Fruit fly (Drosophila melanogaster) whole organism, embryonic: ENCODE results near the gene CG31161.

Experiments used
- CG10209 ChIP-seq: fragments of 200-800 bp; sonication (Bioruptor generic); optimal IDR thresholded peaks from 3 replicates; lab custom pipeline; 2017; ENCODE audit warnings: missing biosample characterization, mild to moderate bottlenecking, missing genetic modification characterization, missing genetic modification reagents
- CG10959 ChIP-seq: fragments of 200-800 bp; sonication (Bioruptor generic); IDR thresholded peaks from 2 replicates; pipeline ENCODE4 v1.3.6; 2022; ENCODE audit warnings: missing biosample characterization, missing genetic modification characterization
- CG12299 ChIP-seq: fragments of 200-800 bp; sonication (Bioruptor generic); optimal IDR thresholded peaks from 2 replicates; lab custom pipeline; 2018; ENCODE audit warnings: missing biosample characterization, mild to moderate bottlenecking, missing genetic modification characterization
- CG12391 ChIP-seq: fragments of 200-800 bp; sonication (Bioruptor generic); optimal IDR thresholded peaks from 3 replicates; lab custom pipeline; 2018; ENCODE audit warnings: missing biosample characterization, mild to moderate bottlenecking, missing genetic modification characterization, moderate library complexity
- CG13296 ChIP-seq: fragments of 200-800 bp; sonication (Bioruptor generic); optimal IDR thresholded peaks from 3 replicates; lab custom pipeline; 2018; ENCODE audit warnings: missing biosample characterization, mild to moderate bottlenecking, missing genetic modification characterization
- CG1647 ChIP-seq: fragments of 200-800 bp; sonication (Bioruptor generic); optimal IDR thresholded peaks from 3 replicates; lab custom pipeline; 2016; ENCODE audit warnings: missing biosample characterization, missing genetic modification characterization
- CG17912 ChIP-seq: fragments of 200-800 bp; sonication (Bioruptor generic); optimal IDR thresholded peaks from 2 replicates; lab custom pipeline; 2018; ENCODE audit warnings: missing biosample characterization, mild to moderate bottlenecking, missing genetic modification characterization
- CG18262 ChIP-seq: fragments of 200-800 bp; optimal IDR thresholded peaks from 3 replicates; lab custom pipeline; 2019; ENCODE audit warnings: missing biosample characterization, mild to moderate bottlenecking, missing genetic modification characterization, moderate library complexity
- CG2120 ChIP-seq: fragments of 200-800 bp; sonication (Bioruptor generic); optimal IDR thresholded peaks from 3 replicates; lab custom pipeline; 2016; ENCODE audit warnings: missing biosample characterization, missing genetic modification characterization
- CG2202 ChIP-seq: fragments of 200-800 bp; sonication (Bioruptor generic); optimal IDR thresholded peaks from 2 replicates; lab custom pipeline; 2018; ENCODE audit warnings: missing biosample characterization, mild to moderate bottlenecking, missing genetic modification characterization
- CG30020 ChIP-seq: fragments of 200-800 bp; optimal IDR thresholded peaks from 2 replicates; lab custom pipeline; 2019; ENCODE audit warnings: missing biosample characterization, mild to moderate bottlenecking, missing genetic modification characterization, moderate library complexity
- CG31224 ChIP-seq: fragments of 200-800 bp; sonication (Bioruptor generic); IDR thresholded peaks from 2 replicates; pipeline ENCODE4 v1.3.6; 2022; ENCODE audit warnings: missing biosample characterization, missing genetic modification characterization
- CG31441 ChIP-seq: fragments of 200-800 bp; sonication (Bioruptor generic); IDR thresholded peaks from 2 replicates; pipeline ENCODE4 v1.3.6; 2022; ENCODE audit warnings: missing biosample characterization, missing genetic modification characterization
- CG32772 ChIP-seq: fragments of 200-800 bp; sonication (Bioruptor generic); IDR thresholded peaks from 2 replicates; pipeline ENCODE4 v1.3.6; 2022; ENCODE audit warnings: missing biosample characterization, missing genetic modification characterization
- CG34224 ChIP-seq: fragments of 200-800 bp; sonication (Bioruptor generic); IDR thresholded peaks from 3 replicates; pipeline ENCODE4 v1.3.6; 2022; ENCODE audit warnings: missing biosample characterization, missing genetic modification characterization; ENCODE audit not compliant: partially characterized antibody
- CG34422 ChIP-seq: fragments of 200-800 bp; sonication (Bioruptor generic); IDR thresholded peaks from 3 replicates; pipeline ENCODE4 v1.3.6; 2022; ENCODE audit warnings: missing biosample characterization, missing genetic modification characterization
- CG3838 ChIP-seq: fragments of 200-800 bp; sonication (Bioruptor generic); optimal IDR thresholded peaks from 3 replicates; lab custom pipeline; 2016; ENCODE audit warnings: missing biosample characterization, missing genetic modification characterization
- CG42726 ChIP-seq: fragments of 200-800 bp; sonication (Bioruptor generic); IDR thresholded peaks from 2 replicates; pipeline ENCODE4 v1.3.6; 2022; ENCODE audit warnings: missing biosample characterization, missing genetic modification characterization; ENCODE audit not compliant: partially characterized antibody
- CG6689 ChIP-seq: fragments of 200-800 bp; sonication (Bioruptor generic); IDR thresholded peaks from 2 replicates; pipeline ENCODE4 v1.3.6; 2022; ENCODE audit warnings: missing biosample characterization, missing genetic modification characterization
- CTCF ChIP-seq: fragments of 200-800 bp; sonication (Bioruptor generic); optimal IDR thresholded peaks from 2 replicates; lab custom pipeline; 2017; ENCODE audit warnings: missing biosample characterization, mild to moderate bottlenecking, missing genetic modification characterization, moderate library complexity
- Ets97D ChIP-seq: fragments of 200-800 bp; sonication (Bioruptor generic); optimal IDR thresholded peaks from 3 replicates; lab custom pipeline; 2016; ENCODE audit warnings: missing biosample characterization, missing genetic modification characterization
- Fer1 ChIP-seq: fragments of 200-800 bp; sonication (Bioruptor generic); optimal IDR thresholded peaks from 2 replicates; lab custom pipeline; 2017; ENCODE audit warnings: missing biosample characterization, mild to moderate bottlenecking, missing genetic modification characterization
- GATAe ChIP-seq: fragments of 200-800 bp; sonication (Bioruptor generic); conservative IDR thresholded peaks from 2 replicates; pipeline ENCODE4 v1.3.6; 2022; ENCODE audit warnings: missing biosample characterization, missing genetic modification characterization
- Gsc ChIP-seq: fragments of 200-800 bp; sonication (Bioruptor generic); IDR thresholded peaks from 2 replicates; pipeline ENCODE4 v1.3.6; 2022; ENCODE audit warnings: missing biosample characterization, missing genetic modification characterization
- HLH3B ChIP-seq: fragments of 200-800 bp; sonication (Bioruptor generic); IDR thresholded peaks from 2 replicates; pipeline ENCODE4 v1.3.6; 2022; ENCODE audit warnings: missing biosample characterization, missing genetic modification characterization
- HmgZ ChIP-seq: fragments of 200-800 bp; sonication (Bioruptor generic); optimal IDR thresholded peaks from 2 replicates; lab custom pipeline; 2018; ENCODE audit warnings: missing biosample characterization, mild to moderate bottlenecking, missing genetic modification characterization
- Hmr ChIP-seq: fragments of 200-800 bp; sonication (Bioruptor generic); optimal IDR thresholded peaks from 3 replicates; lab custom pipeline; 2017; ENCODE audit warnings: mild to moderate bottlenecking, missing biosample characterization, missing genetic modification reagents, missing genetic modification characterization
- Oaz ChIP-seq: fragments of 200-800 bp; sonication (Bioruptor generic); IDR thresholded peaks from 2 replicates; pipeline ENCODE4 v1.3.6; 2022; ENCODE audit warnings: missing biosample characterization, missing genetic modification characterization
- Pdp1 ChIP-seq, 2 experiments: fragments of 200-800 bp; sonication (Bioruptor generic); optimal IDR thresholded peaks; 3 replicates each; lab custom pipeline; 2016; ENCODE audit warnings: missing biosample characterization in 2 of 2, missing genetic modification characterization in 2 of 2, mild to moderate bottlenecking in 1 of 2, moderate library complexity in 1 of 2
- Ptx1 ChIP-seq: fragments of 200-800 bp; sonication (Bioruptor generic); IDR thresholded peaks from 2 replicates; pipeline ENCODE4 v1.3.6; 2022; ENCODE audit warnings: missing biosample characterization, missing genetic modification characterization
- Sin3A ChIP-seq: fragments of >200 bp; optimal IDR thresholded peaks from 2 replicates; lab custom pipeline; 2018
- ara ChIP-seq: fragments of 200-800 bp; sonication (Bioruptor generic); IDR thresholded peaks from 2 replicates; pipeline ENCODE4 v1.3.6; 2022; ENCODE audit warnings: missing biosample characterization, missing genetic modification characterization
- croc ChIP-seq: fragments of 200-800 bp; sonication (Bioruptor generic); conservative IDR thresholded peaks from 3 replicates; pipeline ENCODE4 v1.3.6; 2022; ENCODE audit warnings: missing biosample characterization, missing genetic modification characterization
- gem ChIP-seq: fragments of 200-800 bp; sonication (Bioruptor generic); optimal IDR thresholded peaks from 2 replicates; lab custom pipeline; 2019; ENCODE audit warnings: missing biosample characterization, mild to moderate bottlenecking, missing genetic modification characterization, moderate library complexity
- grau ChIP-seq: fragments of 200-800 bp; optimal IDR thresholded peaks from 3 replicates; lab custom pipeline; 2019; ENCODE audit warnings: missing biosample characterization, mild to moderate bottlenecking, missing genetic modification characterization, moderate library complexity
- insv ChIP-seq, 2 experiments: fragments of 200-800 bp; sonication (Bioruptor generic); optimal IDR thresholded peaks; 3 replicates each; lab custom pipeline; 2016 to 2018; ENCODE audit warnings: missing biosample characterization in 2 of 2, missing genetic modification characterization in 2 of 2
- jumu ChIP-seq: fragments of 200-800 bp; sonication (Bioruptor generic); optimal IDR thresholded peaks from 3 replicates; lab custom pipeline; 2016; ENCODE audit warnings: missing biosample characterization, missing genetic modification characterization
- ken ChIP-seq: fragments of 200-800 bp; sonication (Bioruptor generic); IDR thresholded peaks from 3 replicates; pipeline ENCODE4 v1.3.6; 2022; ENCODE audit warnings: missing biosample characterization, missing genetic modification characterization
- nerfin-2 ChIP-seq: fragments of 200-800 bp; sonication (Bioruptor generic); IDR thresholded peaks from 2 replicates; pipeline ENCODE4 v1.3.6; 2022; ENCODE audit warnings: missing biosample characterization, missing genetic modification characterization; ENCODE audit not compliant: partially characterized antibody
- nmo ChIP-seq: fragments of 200-800 bp; sonication (Bioruptor generic); optimal IDR thresholded peaks from 2 replicates; lab custom pipeline; 2018; ENCODE audit warnings: missing biosample characterization, mild to moderate bottlenecking, missing genetic modification characterization, moderate library complexity
- otp ChIP-seq: fragments of 200-800 bp; sonication (Bioruptor generic); IDR thresholded peaks from 3 replicates; pipeline ENCODE4, ENCODE4 v1.3.6; 2022; ENCODE audit warnings: missing biosample characterization, missing genetic modification characterization
- schlank ChIP-seq: fragments of 200-800 bp; sonication (Bioruptor generic); optimal IDR thresholded peaks from 2 replicates; lab custom pipeline; 2018; ENCODE audit warnings: missing biosample characterization, mild to moderate bottlenecking, missing genetic modification characterization
- sens ChIP-seq: fragments of 200-800 bp; sonication (Bioruptor generic); peaks from one replicate; lab custom pipeline; 2016; ENCODE audit warnings: missing biosample characterization, missing genetic modification characterization
- slbo ChIP-seq: fragments of 200-800 bp; sonication (Bioruptor generic); IDR thresholded peaks from 2 replicates; pipeline ENCODE4 v1.3.6; 2022; ENCODE audit warnings: missing biosample characterization, missing genetic modification characterization
- so ChIP-seq: fragments of 200-800 bp; sonication (Bioruptor generic); IDR thresholded peaks from 3 replicates; pipeline ENCODE4 v1.3.6; 2022; ENCODE audit warnings: missing biosample characterization, missing genetic modification characterization
- tgo ChIP-seq: fragments of 200-800 bp; sonication (Bioruptor generic); IDR thresholded peaks from 3 replicates; pipeline ENCODE4 v1.3.6; 2022; ENCODE audit warnings: missing biosample characterization, missing genetic modification characterization
- tll ChIP-seq, 2 experiments: fragments of 200-800 bp in 1 of 2; fragments of >200 bp in 1 of 2; sonication (Bioruptor generic) in 1 of 2; optimal IDR thresholded peaks; 2 replicates each; lab custom pipeline; 2017 to 2019; ENCODE audit warnings: missing biosample characterization in 2 of 2, missing genetic modification characterization in 2 of 2, mild to moderate bottlenecking in 1 of 2, moderate library complexity in 1 of 2
- wor ChIP-seq: fragments of 200-800 bp; sonication (Bioruptor generic); IDR thresholded peaks from 2 replicates; pipeline ENCODE4 v1.3.6; 2022; ENCODE audit warnings: missing biosample characterization, missing genetic modification characterization
- zfh1 ChIP-seq: fragments of 200-800 bp; sonication (Bioruptor generic); IDR thresholded peaks from 3 replicates; pipeline ENCODE4 v1.3.6; 2022; ENCODE audit warnings: missing biosample characterization, missing genetic modification characterization
- zfh2 ChIP-seq: fragments of 200-800 bp; sonication (Bioruptor generic); optimal IDR thresholded peaks from 2 replicates; lab custom pipeline; 2016; ENCODE audit warnings: missing biosample characterization, missing genetic modification characterization

The CG31161 gene

dm6 chr3R:22587419-22587963, 28.8 kb upstream of the CG31161 start, which contains the start of gene Efa6 (continued):
- TF ChIP-seq GATAe (GFP tag; lab: Robert Waterston, UW) (no peak), Gsc (GFP tag; lab: Robert Waterston, UW) (no peak), tll (GFP tag; optimal IDR thresholded peaks at IDR 0.05; lab: Kevin White, UChicago) (no peak), otp (GFP tag; lab: Robert Waterston, UW) (no peak), CG31224 (no peak), CG34224 (GFP tag; lab: Robert Waterston, UW) (peak; percentile 91; the same call in 2 of the 3 replicates), CG1647 (GFP tag; lab: Kevin White, UChicago) (peak; percentile 24), Sin3A (peak; percentile 46), Fer1 (peak; percentile 40), zfh1 (GFP tag; lab: Robert Waterston, UW) (no peak), croc (GFP tag; lab: Robert Waterston, UW) (no peak), nerfin-2 (GFP tag; lab: Robert Waterston, UW) (peak; percentile 86), slbo (GFP tag; lab: Robert Waterston, UW) (peak; percentile 53), CG13296 (GFP tag; lab: Kevin White, UChicago) (peak; percentile 5), HLH3B (GFP tag; lab: Robert Waterston, UW) (no peak), CG6689 (GFP tag; lab: Robert Waterston, UW) (no peak), CG10959 (no peak), wor (no peak), CG18262 (tag; lab: Kevin White, UChicago) (peak; percentile 51), CG32772 (GFP tag; lab: Robert Waterston, UW) (no peak), CG2120 (GFP tag; lab: Kevin White, UChicago) (peak; percentile 73), Oaz (GFP tag; lab: Robert Waterston, UW) (no peak), Hmr (GFP tag; lab: Kevin White, UChicago) (no peak), nmo (GFP tag; lab: Kevin White, UChicago) (peak; percentile 76), CG17912 (GFP tag; lab: Kevin White, UChicago) (no peak), Ptx1 (GFP tag; lab: Robert Waterston, UW) (no peak), CG12391 (peak; percentile 65), CG2202 (tag; lab: Kevin White, UChicago) (no peak), zfh2 (GFP tag; lab: Kevin White, UChicago) (peak; percentile 33)

- TF ChIP-seq gem (tag; lab: Kevin White, UChicago) (peak; percentile 6), Pdp1 (GFP tag; optimal IDR thresholded peaks at IDR 0.05; lab: Kevin White, UChicago) (peak in 1 of 2 experiments; percentile 66), sens (GFP tag; lab: Kevin White, UChicago) (peak; percentile 83), grau (tag; lab: Kevin White, UChicago) (peak; percentile 79), CG2120 (GFP tag; lab: Kevin White, UChicago) (peak; percentile 5), jumu (GFP tag; lab: Kevin White, UChicago) (no peak), CG42726 (GFP tag; lab: Robert Waterston, UW) (no peak)
- TF ChIP-seq, all 482 proteins: peak for 5
These were observed 27.6 kb upstream of the CG31161 start for dm6 chr3R:22588756-22589155.

- no peak for TF ChIP-seq HmgZ (tag; lab: Kevin White, UChicago)
- no peak for TF ChIP-seq CG3838 (GFP tag; lab: Kevin White, UChicago)
- TF ChIP-seq CTCF, result no peak
- TF ChIP-seq schlank (tag; lab: Kevin White, UChicago), result no peak
- no peak for TF ChIP-seq grau (tag; lab: Kevin White, UChicago)
- TF ChIP-seq Sin3A, result no peak
- TF ChIP-seq CG10209 (GFP tag; lab: Kevin White, UChicago), result peak; percentile 30
- no peak for TF ChIP-seq CG17912 (GFP tag; lab: Kevin White, UChicago)
- TF ChIP-seq sens (GFP tag; lab: Kevin White, UChicago), result peak; percentile 57
- TF ChIP-seq Ets97D (GFP tag; lab: Kevin White, UChicago), result no peak
- no peak for TF ChIP-seq ken (GFP tag; lab: Robert Waterston, UW)
- TF ChIP-seq tgo (GFP tag; lab: Robert Waterston, UW), result no peak
- peak; percentile 42 for TF ChIP-seq CG31441 (GFP tag; lab: Robert Waterston, UW)
- TF ChIP-seq so (GFP tag; lab: Robert Waterston, UW), result no peak
- no peak for TF ChIP-seq CG30020
- TF ChIP-seq ara (GFP tag; lab: Robert Waterston, UW), result no peak
- no peak for TF ChIP-seq insv (GFP tag; optimal IDR thresholded peaks at IDR 0.05; lab: Kevin White, UChicago)
- TF ChIP-seq CG12299 (tag; lab: Kevin White, UChicago), result no peak
- no peak for TF ChIP-seq CG34422 (GFP tag; lab: Robert Waterston, UW)
These were observed 27.0 kb upstream of the CG31161 start for dm6 chr3R:22589311-22589710.
